Fruit fly (Drosophila melanogaster): ENCODE measurements around the gene nom.

nom gene

DNA sequence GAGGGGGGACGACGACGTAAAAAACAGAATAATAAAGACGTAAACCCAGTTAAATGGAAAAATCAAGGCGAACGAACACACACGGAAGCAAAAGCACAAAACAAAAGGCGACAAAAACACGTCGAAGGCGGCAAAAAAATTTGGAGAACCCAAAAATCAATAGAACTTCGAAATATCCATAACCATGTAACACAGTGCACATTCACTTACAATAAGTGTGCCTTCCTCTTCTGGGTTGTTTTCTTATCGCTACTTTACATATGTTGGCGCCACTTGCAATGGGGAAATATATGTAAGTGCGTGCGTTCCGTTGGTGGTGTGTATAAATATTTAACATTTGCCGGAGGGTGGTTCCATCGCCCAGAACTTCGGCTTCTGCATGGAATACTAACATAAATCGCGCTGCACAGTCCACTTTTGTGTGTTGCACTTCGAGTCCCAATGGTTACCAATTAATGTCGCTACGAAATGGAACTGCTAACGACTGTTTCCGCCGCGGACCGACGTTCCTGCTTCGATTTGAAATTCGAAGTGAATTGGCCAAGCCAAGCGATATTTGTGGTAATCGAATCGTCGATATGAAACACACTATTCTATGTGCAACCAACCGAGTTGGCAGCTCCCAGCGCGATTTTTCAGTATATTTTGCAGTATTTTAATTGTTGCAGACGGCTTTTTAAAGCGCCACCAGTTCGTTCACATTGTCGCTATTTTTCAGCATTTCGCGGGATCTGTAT, 24.3 kb downstream of the nom start, which contains the start of the genes CG9801 and Nasp (continued):
- TF ChIP-seq CrebB (tag; optimal IDR thresholded peaks at IDR 0.05) (peak; percentile 48), chm (GFP tag; IDR thresholded peaks at IDR 0.05) (peak; percentile 74; the same call in 1 of the 2 replicates), BtbVII (GFP tag; optimal IDR thresholded peaks at IDR 0.05) (no peak), CG13775 (GFP tag; optimal IDR thresholded peaks at IDR 0.05) (peak; percentile 31), CG10366 (GFP tag; IDR thresholded peaks at IDR 0.05) (peak; percentile 9; the same call in 1 of the 2 replicates), CG8478 (optimal IDR thresholded peaks at IDR 0.05) (no peak), CG15269 (tag; optimal IDR thresholded peaks at IDR 0.05) (peak; percentile 25), Abd-B (GFP tag; optimal IDR thresholded peaks at IDR 0.05) (peak; percentile 36), tap (tag; optimal IDR thresholded peaks at IDR 0.05) (no peak), br (optimal IDR thresholded peaks at IDR 0.05) (no peak), CG8388 (GFP tag; optimal IDR thresholded peaks at IDR 0.05) (no peak), slou (GFP tag; optimal IDR thresholded peaks at IDR 0.05) (no peak), tna (GFP tag; IDR thresholded peaks at IDR 0.05; ENCODE audit: partially characterized antibody) (peak; percentile 57), Bdp1 (GFP tag; optimal IDR thresholded peaks at IDR 0.05) (peak; percentile 9), CG13424 (tag; optimal IDR thresholded peaks at IDR 0.05) (no peak), Trl (optimal IDR thresholded peaks at IDR 0.05) (no peak), Trl (GFP tag; optimal IDR thresholded peaks at IDR 0.05) (peak; percentile 42), emc (GFP tag; optimal IDR thresholded peaks at IDR 0.05) (no peak), CG3163 (GFP tag; optimal IDR thresholded peaks at IDR 0.05) (peak; percentile 46), cwo (GFP tag; optimal IDR thresholded peaks at IDR 0.05) (no peak), CG9932 (GFP tag; IDR thresholded peaks at IDR 0.05) (peak; percentile 55), CG16779 (GFP tag; IDR thresholded peaks at IDR 0.05) (no peak), CG4328 (GFP tag; optimal IDR thresholded peaks at IDR 0.05) (no peak), otp (GFP tag; IDR thresholded peaks at IDR 0.05) (no peak), danr (GFP tag; IDR thresholded peaks at IDR 0.05) (no peak), CG18619 (GFP tag; optimal IDR thresholded peaks at IDR 0.05) (no peak), kay (GFP tag; optimal IDR thresholded peaks at IDR 0.05) (peak; percentile 23), ewg (GFP tag; optimal IDR thresholded peaks at IDR 0.05) (no peak), ssp (GFP tag; IDR thresholded peaks at IDR 0.05) (peak; percentile 45; the same call in 1 of the 2 replicates), Dll (GFP tag; IDR thresholded peaks at IDR 0.05; ENCODE audit: partially characterized antibody) (peak; percentile 76; the same call in 3 of the 4 replicates), unc-4 (GFP tag; IDR thresholded peaks at IDR 0.05; ENCODE audit: partially characterized antibody) (peak; percentile 74), CG12769 (tag; optimal IDR thresholded peaks at IDR 0.05) (peak; percentile 29), caup (GFP tag; optimal IDR thresholded peaks at IDR 0.05; ENCODE audit: severe bottlenecking) (no peak), CG2116 (GFP tag; optimal IDR thresholded peaks at IDR 0.05) (peak; percentile 83), CG10654 (GFP tag; optimal IDR thresholded peaks at IDR 0.05) (no peak), lola (GFP tag; optimal IDR thresholded peaks at IDR 0.05) (peak in 1 of 3 experiments; percentile 1), sqz (GFP tag; optimal IDR thresholded peaks at IDR 0.05) (no peak), CG13894 (tag; optimal IDR thresholded peaks at IDR 0.05) (no peak), lov (optimal IDR thresholded peaks at IDR 0.05) (no peak), lov (GFP tag; IDR thresholded peaks at IDR 0.05) (no peak), hth (optimal IDR thresholded peaks at IDR 0.05) (no peak)

Data from whole organism, embryonic.